Fruit fly (Drosophila melanogaster): Measurements from ENCODE around the gene Cks85A.

The Cks85A gene

dm6 chr3R:8718356-8718755, at the start of gene Cks85A:
Gene Cks85A, minus strand, starts transcription at chr3R:8718456.
- TF ChIP-seq Snoo (tag; optimal IDR thresholded peaks at IDR 0.05) (no peak), CG8301 (tag; optimal IDR thresholded peaks at IDR 0.05) (no peak), CG12605 (GFP tag; IDR thresholded peaks at IDR 0.05) (no peak), CG8159 (tag; optimal IDR thresholded peaks at IDR 0.05) (no peak), fd96Ca (GFP tag; IDR thresholded peaks at IDR 0.05) (no peak)

dm6 chr3R:8767998-8768397, 49.7 kb upstream of the Cks85A start, which contains the start of the genes CG34135 and CG11768:
Gene CG34135, minus strand, starts transcription at chr3R:8768191.
Gene CG11768, minus strand, starts transcription at chr3R:8768200.
- no peak for TF ChIP-seq Pif1B (GFP tag; optimal IDR thresholded peaks at IDR 0.05)
- TF ChIP-seq Ets98B (GFP tag; IDR thresholded peaks at IDR 0.05) = no peak
- no peak for TF ChIP-seq rn (GFP tag; IDR thresholded peaks at IDR 0.05)
- no peak for TF ChIP-seq CG14655 (GFP tag; optimal IDR thresholded peaks at IDR 0.05)
- TF ChIP-seq CG34367 (tag; optimal IDR thresholded peaks at IDR 0.05) = no peak
- no peak for TF ChIP-seq CG32121 (GFP tag; IDR thresholded peaks at IDR 0.05)

dm6 chr3R:8748776-8749126, 30.5 kb upstream of the Cks85A start:
- no peak for TF ChIP-seq CG10348 (GFP tag; IDR thresholded peaks at IDR 0.05)

- TF ChIP-seq CG8301 (tag; optimal IDR thresholded peaks at IDR 0.05) (peak; percentile 72), Ets98B (GFP tag; IDR thresholded peaks at IDR 0.05) (peak; percentile 68), CG13204 (GFP tag; optimal IDR thresholded peaks at IDR 0.05) (peak; percentile 40), D1 (tag; optimal IDR thresholded peaks at IDR 0.05) (peak; percentile 32), CG32121 (GFP tag; IDR thresholded peaks at IDR 0.05) (peak; percentile 83), Pif1B (GFP tag; optimal IDR thresholded peaks at IDR 0.05) (peak; percentile 94), gl (tag; optimal IDR thresholded peaks at IDR 0.05) (peak; percentile 1), fd96Ca (GFP tag; IDR thresholded peaks at IDR 0.05) (peak; percentile 58; the same call in 2 of the 3 replicates), rn (GFP tag; IDR thresholded peaks at IDR 0.05) (peak; percentile 40), CG34367 (tag; optimal IDR thresholded peaks at IDR 0.05) (peak; percentile 71), Snoo (tag; optimal IDR thresholded peaks at IDR 0.05) (peak; percentile 83), EcR (GFP tag; optimal IDR thresholded peaks at IDR 0.05) (peak; percentile 94), CG8159 (tag; optimal IDR thresholded peaks at IDR 0.05) (peak; percentile 79), CG17806 (tag; optimal IDR thresholded peaks at IDR 0.05) (peak; percentile 64), CG15710 (tag; optimal IDR thresholded peaks at IDR 0.05) (peak; percentile 77), CG10348 (GFP tag; IDR thresholded peaks at IDR 0.05) (0 out of 2 replicates have a peak, but pooled peaks have one; percentile 40), CG9948 (tag; optimal IDR thresholded peaks at IDR 0.05) (no peak), CG4496 (GFP tag; IDR thresholded peaks at IDR 0.05) (peak; percentile 75; the same call in 2 of the 3 replicates), CG14655 (GFP tag; optimal IDR thresholded peaks at IDR 0.05) (peak; percentile 77), CG12605 (GFP tag; IDR thresholded peaks at IDR 0.05) (peak; percentile 42; the same call in 1 of the 2 replicates), Pif1A (GFP tag; optimal IDR thresholded peaks at IDR 0.05) (peak; percentile 96)
Observed at dm6 chr3R:8747871-8748775, 29.9 kb upstream of the Cks85A start.

dm6 chr3R:8747134-8747870, 29.0 kb upstream of the Cks85A start, which contains the start of the genes CG9801 and Nasp:
Gene CG9801, minus strand, starts transcription at chr3R:8747675.
Gene Nasp, plus strand, starts transcription at chr3R:8747798.
- TF ChIP-seq Pif1A (GFP tag; optimal IDR thresholded peaks at IDR 0.05) = peak; percentile 18
- peak; percentile 2 for TF ChIP-seq CG9948 (tag; optimal IDR thresholded peaks at IDR 0.05)
- TF ChIP-seq CG13204 (GFP tag; optimal IDR thresholded peaks at IDR 0.05) = no peak
- 0 out of 2 replicates have a peak, but pooled peaks have one; percentile 6 for TF ChIP-seq CG12605 (GFP tag; IDR thresholded peaks at IDR 0.05)
- peak; percentile 17; the same call in 1 of the 2 replicates for TF ChIP-seq Ets98B (GFP tag; IDR thresholded peaks at IDR 0.05)
- peak; percentile 21 for TF ChIP-seq Snoo (tag; optimal IDR thresholded peaks at IDR 0.05)

- 0 out of 2 replicates have a peak, but pooled peaks have one; percentile 28 for TF ChIP-seq rn (GFP tag; IDR thresholded peaks at IDR 0.05)
- TF ChIP-seq CG32121 (GFP tag; IDR thresholded peaks at IDR 0.05) = peak; percentile 84
- TF ChIP-seq Pif1B (GFP tag; optimal IDR thresholded peaks at IDR 0.05) = peak; percentile 92
- TF ChIP-seq gl (tag; optimal IDR thresholded peaks at IDR 0.05) = peak; percentile 42
- peak; percentile 56 for TF ChIP-seq D1 (tag; optimal IDR thresholded peaks at IDR 0.05)
- peak; percentile 76 for TF ChIP-seq CG8301 (tag; optimal IDR thresholded peaks at IDR 0.05)
- TF ChIP-seq Ets98B (GFP tag; IDR thresholded peaks at IDR 0.05) = peak; percentile 73
- TF ChIP-seq EcR (GFP tag; optimal IDR thresholded peaks at IDR 0.05) = no peak
- peak; percentile 86 for TF ChIP-seq CG8159 (tag; optimal IDR thresholded peaks at IDR 0.05)
- peak; percentile 84 for TF ChIP-seq CG12605 (GFP tag; IDR thresholded peaks at IDR 0.05)
- TF ChIP-seq Snoo (tag; optimal IDR thresholded peaks at IDR 0.05) = peak; percentile 80
- peak; percentile 77 for TF ChIP-seq CG15710 (tag; optimal IDR thresholded peaks at IDR 0.05)
- peak; percentile 79 for TF ChIP-seq CG17806 (tag; optimal IDR thresholded peaks at IDR 0.05)
- TF ChIP-seq CG34367 (tag; optimal IDR thresholded peaks at IDR 0.05) = peak; percentile 68
- TF ChIP-seq CG14655 (GFP tag; optimal IDR thresholded peaks at IDR 0.05) = peak; percentile 72
- peak; percentile 87 for TF ChIP-seq CG4496 (GFP tag; IDR thresholded peaks at IDR 0.05)
- peak; percentile 95 for TF ChIP-seq Pif1A (GFP tag; optimal IDR thresholded peaks at IDR 0.05)
- TF ChIP-seq CG9948 (tag; optimal IDR thresholded peaks at IDR 0.05) = peak; percentile 78
- peak; percentile 6 for TF ChIP-seq CG13204 (GFP tag; optimal IDR thresholded peaks at IDR 0.05)
- TF ChIP-seq fd96Ca (GFP tag; IDR thresholded peaks at IDR 0.05) = peak; percentile 52
- TF ChIP-seq CG10348 (GFP tag; IDR thresholded peaks at IDR 0.05) = no peak
Observed at dm6 chr3R:8746354-8746753, 28.1 kb upstream of the Cks85A start.

All from whole organism, pupa.